Worm (Caenorhabditis elegans): ENCODE data around the gene vpat-1.

vpat-1 gene

DNA sequence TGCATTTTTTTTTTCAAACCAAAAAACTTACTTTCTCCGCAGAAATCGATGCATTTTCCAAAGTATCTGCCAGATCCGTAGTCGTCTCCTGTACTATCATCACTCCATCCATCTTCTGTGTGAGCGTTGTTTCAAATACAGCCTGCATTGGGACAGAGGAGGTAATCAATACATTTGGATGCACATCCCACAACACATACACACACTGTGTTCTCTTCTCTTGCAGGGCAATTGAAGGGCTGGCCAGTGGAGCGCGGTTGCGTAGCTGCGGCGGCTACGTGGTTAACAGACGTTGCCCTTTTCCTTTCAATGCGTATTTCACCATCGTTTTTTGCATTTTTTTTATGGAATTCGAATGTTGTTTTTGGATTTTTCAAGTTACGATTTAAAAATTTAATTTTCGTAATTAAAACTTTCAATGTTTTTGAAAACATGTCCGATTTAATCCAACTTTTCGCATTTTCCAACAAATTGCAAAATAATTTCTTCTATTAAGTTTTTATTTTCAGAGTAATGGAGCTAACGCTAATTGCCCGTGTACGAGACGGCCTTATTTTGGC lies 10.9 kb downstream of the vpat-1 start, which contains the start of the genes stau-1 and sec-22 (continued):
- TF ChIP-seq Y53G8AR.9 (GFP tag; conservative IDR thresholded peaks at IDR 0.05) (no peak), Y56A3A.18 (GFP tag; IDR thresholded peaks at IDR 0.05) (no peak), egl-44 (GFP tag; IDR thresholded peaks at IDR 0.05) (no peak), ceh-27 (GFP tag; optimal IDR thresholded peaks at IDR 0.05) (peak; percentile 14), let-607 (tag; optimal IDR thresholded peaks at IDR 0.05) (peak; percentile 55 to 83), attf-6 (GFP tag; IDR thresholded peaks at IDR 0.05) (no peak), nhr-120 (GFP tag; IDR thresholded peaks at IDR 0.05) (no peak), F52B5.7 (tag; optimal IDR thresholded peaks at IDR 0.05) (no peak), egl-18 (GFP tag; IDR thresholded peaks at IDR 0.05) (no peak), Y67H2A.10 (GFP tag; conservative IDR thresholded peaks at IDR 0.05) (no peak), mxl-1 (tag; optimal IDR thresholded peaks at IDR 0.05) (no peak), F49E8.2 (tag; optimal IDR thresholded peaks at IDR 0.05; ENCODE audit: insufficient read depth) (no peak), bed-1 (GFP tag; IDR thresholded peaks at IDR 0.05) (no peak), ceh-40 (GFP tag; IDR thresholded peaks at IDR 0.05) (no peak), dox-1 (GFP tag; IDR thresholded peaks at IDR 0.05) (no peak; the same call in 1 of the 2 replicates)

DNA sequence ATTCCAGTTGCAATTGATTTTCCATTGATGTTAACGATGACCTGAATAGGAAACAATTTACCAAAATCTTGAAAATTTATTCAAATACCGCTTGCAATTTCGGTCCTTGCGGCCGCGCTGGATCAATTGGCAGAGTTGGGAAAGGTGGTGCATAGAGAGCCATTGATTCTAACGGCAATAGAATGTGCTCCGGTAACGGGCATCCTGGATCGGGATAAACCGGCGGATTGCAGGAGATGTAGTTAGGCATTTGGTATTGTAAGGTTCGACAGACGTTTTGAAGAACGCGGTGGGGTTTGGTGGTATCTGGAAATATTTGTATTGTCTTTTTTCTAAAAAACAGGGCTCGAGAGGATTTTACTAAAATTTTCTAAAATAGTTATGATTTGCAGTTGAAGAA lies 15.1 kb downstream of the vpat-1 start:
- TF ChIP-seq aptf-2 (GFP tag; conservative IDR thresholded peaks at IDR 0.05) = no peak
- TF ChIP-seq zim-3 (tag; optimal IDR thresholded peaks at IDR 0.05) = no peak
- no peak for TF ChIP-seq ztf-26 (tag; optimal IDR thresholded peaks at IDR 0.05)
- no peak for TF ChIP-seq egl-18 (GFP tag; IDR thresholded peaks at IDR 0.05)
- no peak for TF ChIP-seq F37B4.10 (GFP tag; IDR thresholded peaks at IDR 0.05)
- TF ChIP-seq rec-8 (tag; optimal IDR thresholded peaks at IDR 0.05) = no peak
- TF ChIP-seq ceh-58 (GFP tag; IDR thresholded peaks at IDR 0.05) = no peak
- no peak for TF ChIP-seq mel-28 (tag; optimal IDR thresholded peaks at IDR 0.05; ENCODE audit: borderline replicate concordance)
- no peak for TF ChIP-seq sdz-38 (tag; optimal IDR thresholded peaks at IDR 0.05)
- no peak for TF ChIP-seq die-1 (tag; optimal IDR thresholded peaks at IDR 0.05)
- no peak for TF ChIP-seq ceh-79 (tag; optimal IDR thresholded peaks at IDR 0.05)

ce11 chrX:1027370-1027769 lies 18.6 kb downstream of the vpat-1 start:
- no peak for TF ChIP-seq lin-26 (GFP tag; IDR thresholded peaks at IDR 0.05)
- TF ChIP-seq ceh-79 (tag; optimal IDR thresholded peaks at IDR 0.05) = no peak
- no peak for TF ChIP-seq cebp-2 (GFP tag; IDR thresholded peaks at IDR 0.05)
- TF ChIP-seq B0261.1 (tag; optimal IDR thresholded peaks at IDR 0.05) = no peak
- TF ChIP-seq xnd-1 (tag; optimal IDR thresholded peaks at IDR 0.05) = no peak
- no peak for TF ChIP-seq snpc-4 (GFP tag; optimal IDR thresholded peaks at IDR 0.05)
- TF ChIP-seq snpc-4 (tag; optimal IDR thresholded peaks at IDR 0.05) = peak in 3 of 4 experiments; percentile 27 to 69 (median 54)
- TF ChIP-seq ekl-4 (GFP tag; IDR thresholded peaks at IDR 0.05) = no peak

ce11 chrX:1026722-1027121 lies 19.3 kb downstream of the vpat-1 start:
- TF ChIP-seq snpc-1.3 (tag; optimal IDR thresholded peaks at IDR 0.05; ENCODE audit: insufficient read depth) = no peak
- TF ChIP-seq ztf-26 (tag; optimal IDR thresholded peaks at IDR 0.05) = peak; percentile 51
- no peak for TF ChIP-seq F49E8.2 (tag; optimal IDR thresholded peaks at IDR 0.05; ENCODE audit: insufficient read depth)
- TF ChIP-seq C06A6.2 (GFP tag; conservative IDR thresholded peaks at IDR 0.05) = no peak
- TF ChIP-seq dpff-1 (tag; optimal IDR thresholded peaks at IDR 0.05) = no peak
- TF ChIP-seq lin-40 (tag; optimal IDR thresholded peaks at IDR 0.05) = peak; percentile 48
